Fruit fly (Drosophila melanogaster) whole organism, embryonic: ENCODE results near the gene Gr63a.

Source experiments
- ATbp ChIP-seq: fragments of 200-800 bp; sonication (Bioruptor generic); optimal IDR thresholded peaks from 2 replicates; lab custom pipeline; 2017; ENCODE audit warnings: missing biosample characterization, mild to moderate bottlenecking, missing genetic modification characterization, missing genetic modification reagents
- Abd-B ChIP-seq: fragments of 200-800 bp; sonication (Bioruptor generic); optimal IDR thresholded peaks from 2 replicates; lab custom pipeline; 2018; ENCODE audit warnings: missing biosample characterization, mild to moderate bottlenecking, missing genetic modification characterization, moderate library complexity
- Adf1 ChIP-seq: fragments of 200-800 bp; sonication (Bioruptor generic); IDR thresholded peaks from 2 replicates; pipeline ENCODE4 v1.3.6; 2022; ENCODE audit warnings: missing biosample characterization, missing genetic modification characterization
- CG11247 ChIP-seq: fragments of 200-800 bp; sonication (Bioruptor generic); IDR thresholded peaks from 2 replicates; pipeline ENCODE4 v1.3.6; 2022; ENCODE audit warnings: missing biosample characterization, missing genetic modification characterization
- CG17385 ChIP-seq: fragments of 200-800 bp; sonication (Bioruptor generic); optimal IDR thresholded peaks from 3 replicates; lab custom pipeline; 2018; ENCODE audit warnings: missing biosample characterization, mild to moderate bottlenecking, missing genetic modification characterization
- CG18599 ChIP-seq: fragments of 200-800 bp; sonication (Bioruptor generic); optimal IDR thresholded peaks from 3 replicates; lab custom pipeline; 2017; ENCODE audit warnings: missing biosample characterization, missing genetic modification characterization, mild to moderate bottlenecking, moderate library complexity, missing genetic modification reagents
- CG2120 ChIP-seq: fragments of 200-800 bp; sonication (Bioruptor generic); optimal IDR thresholded peaks from 3 replicates; lab custom pipeline; 2016; ENCODE audit warnings: missing biosample characterization, missing genetic modification characterization
- CG31441 ChIP-seq: fragments of 200-800 bp; sonication (Bioruptor generic); IDR thresholded peaks from 2 replicates; pipeline ENCODE4 v1.3.6; 2022; ENCODE audit warnings: missing biosample characterization, missing genetic modification characterization
- CG34376 ChIP-seq: fragments of 200-800 bp; sonication (Bioruptor generic); optimal IDR thresholded peaks from 2 replicates; lab custom pipeline; 2018; ENCODE audit warnings: missing biosample characterization, mild to moderate bottlenecking, missing genetic modification characterization
- CG42726 ChIP-seq: fragments of 200-800 bp; sonication (Bioruptor generic); IDR thresholded peaks from 2 replicates; pipeline ENCODE4 v1.3.6; 2022; ENCODE audit warnings: missing biosample characterization, missing genetic modification characterization; ENCODE audit not compliant: partially characterized antibody
- CG4404 ChIP-seq: fragments of 200-800 bp; sonication (Bioruptor generic); IDR thresholded peaks from 2 replicates; pipeline ENCODE4 v1.3.6; 2022; ENCODE audit warnings: missing biosample characterization, missing genetic modification characterization
- CG5953 ChIP-seq: fragments of 200-800 bp; sonication (Bioruptor generic); IDR thresholded peaks from 2 replicates; pipeline ENCODE4 v1.3.6; 2022; ENCODE audit warnings: missing biosample characterization, missing genetic modification characterization
- CG6689 ChIP-seq: fragments of 200-800 bp; sonication (Bioruptor generic); IDR thresholded peaks from 2 replicates; pipeline ENCODE4 v1.3.6; 2022; ENCODE audit warnings: missing biosample characterization, missing genetic modification characterization
- CG7372 ChIP-seq: fragments of 200-800 bp; sonication (Bioruptor generic); IDR thresholded peaks from 2 replicates; pipeline ENCODE4 v1.3.6; 2022; ENCODE audit warnings: missing biosample characterization, missing genetic modification characterization
- CG8388 ChIP-seq: fragments of 200-800 bp; sonication (Bioruptor generic); optimal IDR thresholded peaks from 2 replicates; lab custom pipeline; 2019; ENCODE audit warnings: missing biosample characterization, mild to moderate bottlenecking, missing genetic modification characterization, moderate library complexity
- CG9609 ChIP-seq: fragments of 200-800 bp; sonication (Bioruptor generic); optimal IDR thresholded peaks from 3 replicates; lab custom pipeline; 2016; ENCODE audit warnings: missing biosample characterization, missing genetic modification characterization
- CG9817 ChIP-seq: fragments of 200-800 bp; sonication (Bioruptor generic); optimal IDR thresholded peaks from 2 replicates; lab custom pipeline; 2018; ENCODE audit warnings: missing biosample characterization, mild to moderate bottlenecking, missing genetic modification characterization, moderate library complexity
- CHES-1-like ChIP-seq: fragments of 200-800 bp; sonication (Bioruptor generic); optimal IDR thresholded peaks from 2 replicates; lab custom pipeline; 2016; ENCODE audit warnings: missing biosample characterization, missing genetic modification characterization
- CTCF ChIP-seq: fragments of 200-800 bp; sonication (Bioruptor generic); optimal IDR thresholded peaks from 2 replicates; lab custom pipeline; 2017; ENCODE audit warnings: missing biosample characterization, mild to moderate bottlenecking, missing genetic modification characterization, moderate library complexity
- Dfd ChIP-seq, 2 experiments: fragments of >200 bp; optimal IDR thresholded peaks; 2 replicates each; lab custom pipeline; 2017; ENCODE audit warnings: missing biosample characterization in 2 of 2, missing genetic modification characterization in 2 of 2
- Dll ChIP-seq: fragments of 200-800 bp; sonication (Bioruptor generic); IDR thresholded peaks from 4 replicates; pipeline ENCODE4 v1.3.6; 2022; ENCODE audit warnings: missing biosample characterization, missing genetic modification characterization; ENCODE audit not compliant: partially characterized antibody
- Dref ChIP-seq: fragments of 200-800 bp; sonication (Bioruptor generic); IDR thresholded peaks from 2 replicates; pipeline ENCODE4 v1.3.6; 2022; ENCODE audit warnings: missing biosample characterization, missing genetic modification characterization
- E2f1 ChIP-seq: fragments of 200-800 bp; sonication (Bioruptor generic); IDR thresholded peaks from 2 replicates; pipeline ENCODE4 v1.3.6; 2022; ENCODE audit warnings: missing biosample characterization, missing genetic modification characterization
- H2.0 ChIP-seq: fragments of 200-800 bp; sonication (Bioruptor generic); IDR thresholded peaks from 2 replicates; pipeline ENCODE4 v1.3.6; 2022; ENCODE audit warnings: missing biosample characterization, missing genetic modification characterization
- HLH4C ChIP-seq: fragments of 200-800 bp; sonication (Bioruptor generic); IDR thresholded peaks from 3 replicates; pipeline ENCODE4 v1.3.6; 2022; ENCODE audit warnings: missing biosample characterization, missing genetic modification characterization; ENCODE audit not compliant: partially characterized antibody
- NC2α ChIP-seq: fragments of 200-800 bp; sonication (Bioruptor generic); optimal IDR thresholded peaks from 2 replicates; lab custom pipeline; 2016; ENCODE audit warnings: missing biosample characterization, missing genetic modification characterization
- Opbp ChIP-seq: fragments of 200-800 bp; sonication (Bioruptor generic); IDR thresholded peaks from 3 replicates; pipeline ENCODE4 v1.3.6; 2022; ENCODE audit warnings: missing biosample characterization, missing genetic modification characterization; ENCODE audit not compliant: partially characterized antibody
- Rfx ChIP-seq: fragments of 200-800 bp; sonication (Bioruptor generic); IDR thresholded peaks from 2 replicates; pipeline ENCODE4 v1.3.6; 2022; ENCODE audit warnings: missing biosample characterization, missing genetic modification characterization
- Sin3A ChIP-seq: fragments of >200 bp; optimal IDR thresholded peaks from 2 replicates; lab custom pipeline; 2018
- TFAM ChIP-seq: fragments of 200-800 bp; sonication (Bioruptor generic); optimal IDR thresholded peaks from 2 replicates; lab custom pipeline; 2017; ENCODE audit warnings: missing biosample characterization, missing genetic modification characterization, inconsistent platforms
- Tbp ChIP-seq: fragments of >200 bp; optimal IDR thresholded peaks from 2 replicates; lab custom pipeline; 2018; ENCODE audit warnings: missing biosample characterization, missing genetic modification characterization
- ash1 ChIP-seq: fragments of 200-800 bp; sonication (Bioruptor generic); optimal IDR thresholded peaks from 2 replicates; lab custom pipeline; 2018; ENCODE audit warnings: missing biosample characterization, mild to moderate bottlenecking, missing genetic modification characterization
- az2 ChIP-seq: fragments of 200-800 bp; sonication (Bioruptor generic); optimal IDR thresholded peaks from 3 replicates; lab custom pipeline; 2016; ENCODE audit warnings: missing biosample characterization, missing genetic modification characterization
- croc ChIP-seq: fragments of 200-800 bp; sonication (Bioruptor generic); conservative IDR thresholded peaks from 3 replicates; pipeline ENCODE4 v1.3.6; 2022; ENCODE audit warnings: missing biosample characterization, missing genetic modification characterization
- crp ChIP-seq, 2 experiments: fragments of 200-800 bp; sonication (Bioruptor generic); optimal IDR thresholded peaks; 2 replicates in 1 of 2; 3 replicates in 1 of 2; lab custom pipeline; 2017; ENCODE audit warnings: missing biosample characterization in 2 of 2, missing genetic modification characterization in 2 of 2, mild to moderate bottlenecking in 1 of 2, moderate library complexity in 1 of 2
- dmrt11E ChIP-seq: fragments of 200-800 bp; sonication (Bioruptor generic); optimal IDR thresholded peaks from 3 replicates; lab custom pipeline; 2018; ENCODE audit warnings: missing biosample characterization, mild to moderate bottlenecking, missing genetic modification characterization, moderate library complexity
- dysf ChIP-seq: fragments of 200-800 bp; sonication (Bioruptor generic); IDR thresholded peaks from 3 replicates; pipeline ENCODE4 v1.3.6; 2022; ENCODE audit warnings: missing biosample characterization, missing genetic modification characterization
- fru ChIP-seq: fragments of >200 bp; optimal IDR thresholded peaks from 2 replicates; lab custom pipeline; 2017
- ftz-f1 ChIP-seq: fragments of 200-800 bp; sonication (Bioruptor generic); optimal IDR thresholded peaks from 2 replicates; lab custom pipeline; 2016; ENCODE audit warnings: missing biosample characterization, missing genetic modification characterization
- hbn ChIP-seq: fragments of 200-800 bp; sonication (Bioruptor generic); IDR thresholded peaks from 2 replicates; pipeline ENCODE4 v1.3.6; 2022; ENCODE audit warnings: missing biosample characterization, missing genetic modification characterization; ENCODE audit not compliant: partially characterized antibody
- her ChIP-seq: fragments of 200-800 bp; sonication (Bioruptor generic); optimal IDR thresholded peaks from 2 replicates; lab custom pipeline; 2016; ENCODE audit warnings: missing biosample characterization, missing genetic modification characterization
- insv ChIP-seq, 2 experiments: fragments of 200-800 bp; sonication (Bioruptor generic); optimal IDR thresholded peaks; 3 replicates each; lab custom pipeline; 2016 to 2018; ENCODE audit warnings: missing biosample characterization in 2 of 2, missing genetic modification characterization in 2 of 2
- kah ChIP-seq: fragments of 200-800 bp; sonication (Bioruptor generic); optimal IDR thresholded peaks from 2 replicates; lab custom pipeline; 2018; ENCODE audit warnings: missing biosample characterization, mild to moderate bottlenecking, missing genetic modification characterization
- org-1 ChIP-seq: fragments of 200-800 bp; sonication (Bioruptor generic); optimal IDR thresholded peaks from 2 replicates; lab custom pipeline; 2017; ENCODE audit warnings: missing biosample characterization, missing genetic modification characterization
- phol ChIP-seq: fragments of 200-800 bp; sonication (Bioruptor generic); optimal IDR thresholded peaks from 3 replicates; lab custom pipeline; 2018; ENCODE audit warnings: missing biosample characterization, mild to moderate bottlenecking, missing genetic modification characterization, moderate library complexity
- pnt ChIP-seq: fragments of 200-800 bp; sonication (Bioruptor generic); optimal IDR thresholded peaks from 3 replicates; lab custom pipeline; 2016; ENCODE audit warnings: missing biosample characterization, missing genetic modification characterization
- pzg ChIP-seq: fragments of 200-800 bp; sonication (Bioruptor generic); optimal IDR thresholded peaks from 3 replicates; lab custom pipeline; 2018; ENCODE audit warnings: missing biosample characterization, mild to moderate bottlenecking, missing genetic modification characterization, moderate library complexity
- sens ChIP-seq: fragments of 200-800 bp; sonication (Bioruptor generic); peaks from one replicate; lab custom pipeline; 2016; ENCODE audit warnings: missing biosample characterization, missing genetic modification characterization
- sr ChIP-seq: fragments of 200-800 bp; sonication (Bioruptor generic); IDR thresholded peaks from 3 replicates; pipeline ENCODE4 v1.3.6; 2022; ENCODE audit warnings: missing biosample characterization, missing genetic modification characterization
- zf30C ChIP-seq: fragments of 200-800 bp; sonication (Bioruptor generic); optimal IDR thresholded peaks from 3 replicates; lab custom pipeline; 2018; ENCODE audit warnings: missing biosample characterization, mild to moderate bottlenecking, missing genetic modification characterization

The Gr63a gene

dm6 chr3L:3862504-3863380 is 33.7 kb downstream of the Gr63a start (continued):
- TF ChIP-seq NC2α (GFP tag; lab: Kevin White, UChicago) (peak; percentile 56), Abd-B (peak; percentile 26), Sin3A (no peak), Rfx (0 out of 2 replicates have a peak, but pooled peaks have one; percentile 15), Dll (GFP tag; lab: Robert Waterston, UW) (no peak), CG7372 (GFP tag; lab: Robert Waterston, UW) (no peak), Tbp (no peak), CG4404 (peak; percentile 35; the same call in 1 of the 2 replicates), Adf1 (no peak), CG31441 (GFP tag; lab: Robert Waterston, UW) (peak; percentile 84), az2 (GFP tag; lab: Kevin White, UChicago) (peak; percentile 76), Opbp (GFP tag; lab: Robert Waterston, UW) (no peak), CG5953 (no peak), CG11247 (GFP tag; lab: Robert Waterston, UW) (no peak), zf30C (peak; percentile 75), H2.0 (GFP tag; lab: Robert Waterston, UW) (peak; percentile 41; the same call in 1 of the 2 replicates), org-1 (GFP tag; lab: Kevin White, UChicago) (peak; percentile 1), her (GFP tag; lab: Kevin White, UChicago) (no peak), dmrt11E (tag; lab: Kevin White, UChicago) (peak; percentile 95), CG9817 (tag; lab: Kevin White, UChicago) (no peak), fru (no peak), CG9609 (GFP tag; lab: Kevin White, UChicago) (peak; percentile 68), pzg (GFP tag; lab: Kevin White, UChicago) (no peak), sens (GFP tag; lab: Kevin White, UChicago) (peak; percentile 95), Dfd (GFP tag; optimal IDR thresholded peaks at IDR 0.05; lab: Kevin White, UChicago) (no peak), kah (GFP tag; lab: Kevin White, UChicago) (no peak), croc (GFP tag; lab: Robert Waterston, UW) (peak; percentile 69), CG8388 (peak; percentile 52), CG18599 (peak; percentile 52), CG34376 (GFP tag; lab: Kevin White, UChicago) (no peak), ATbp (GFP tag; lab: Kevin White, UChicago) (peak; percentile 3), CG6689 (GFP tag; lab: Robert Waterston, UW) (peak; percentile 48), HLH4C (no peak), sr (no peak), CHES-1-like (GFP tag; lab: Kevin White, UChicago) (peak; percentile 48), Dref (GFP tag; lab: Robert Waterston, UW) (no peak), TFAM (GFP tag; lab: Kevin White, UChicago) (peak; percentile 34), pnt (GFP tag; lab: Kevin White, UChicago) (no peak), insv (GFP tag; optimal IDR thresholded peaks at IDR 0.05; lab: Kevin White, UChicago) (no peak), CTCF (no peak), E2f1 (GFP tag; lab: Robert Waterston, UW) (peak; percentile 40; the same call in 1 of the 2 replicates), dysf (0 out of 3 replicates have a peak, but pooled peaks have one; percentile 36), ash1 (no peak), crp (GFP tag; optimal IDR thresholded peaks at IDR 0.05; lab: Kevin White, UChicago) (no peak), CG17385 (GFP tag; lab: Kevin White, UChicago) (peak; percentile 49), CG2120 (GFP tag; lab: Kevin White, UChicago) (peak; percentile 27), phol (tag; lab: Kevin White, UChicago) (peak; percentile 85), CG42726 (GFP tag; lab: Robert Waterston, UW) (no peak), hbn (GFP tag; lab: Robert Waterston, UW) (no peak), ftz-f1 (GFP tag; lab: Kevin White, UChicago) (no peak)
